Worm (Caenorhabditis elegans) whole organism, late embryonic: ENCODE measurements around the gene dim-1.

ENCODE experiments used
- ama-1 ChIP-seq: fragments of 150-350 bp; optimal IDR thresholded peaks from 2 replicates; lab custom pipeline; 2014
- eyg-1 ChIP-seq: sonication (generic microtip); optimal IDR thresholded peaks from 2 replicates; lab custom pipeline; 2016; ENCODE audit warnings: missing genotype, missing genetic modification characterization, missing compliant biosample characterization
- gmeb-2 ChIP-seq: sonication (generic microtip); optimal IDR thresholded peaks from 2 replicates; lab custom pipeline; 2016; ENCODE audit warnings: missing genetic modification characterization, inconsistent platforms, missing compliant biosample characterization
- hlh-15 ChIP-seq: sonication (generic microtip); optimal IDR thresholded peaks from 2 replicates; lab custom pipeline; 2016; ENCODE audit warnings: missing genetic modification characterization, missing compliant biosample characterization
- hlh-8 ChIP-seq: sonication (generic microtip); optimal IDR thresholded peaks from 2 replicates; lab custom pipeline; 2016; ENCODE audit warnings: missing genotype, missing genetic modification characterization, missing compliant biosample characterization
- nhr-11 ChIP-seq: fragments of 150-350 bp; optimal IDR thresholded peaks from 2 replicates; lab custom pipeline; 2014; ENCODE audit warnings: missing biosample characterization, missing genetic modification characterization
- pha-4 ChIP-seq: fragments of 150-350 bp; optimal IDR thresholded peaks from 2 replicates; lab custom pipeline; 2018; ENCODE audit warnings: missing biosample characterization, missing genetic modification reagents, missing genetic modification characterization
- ztf-16 ChIP-seq: sonication (generic microtip); optimal IDR thresholded peaks from 2 replicates; lab custom pipeline; 2017; ENCODE audit warnings: missing genetic modification characterization, missing compliant biosample characterization

DNA sequence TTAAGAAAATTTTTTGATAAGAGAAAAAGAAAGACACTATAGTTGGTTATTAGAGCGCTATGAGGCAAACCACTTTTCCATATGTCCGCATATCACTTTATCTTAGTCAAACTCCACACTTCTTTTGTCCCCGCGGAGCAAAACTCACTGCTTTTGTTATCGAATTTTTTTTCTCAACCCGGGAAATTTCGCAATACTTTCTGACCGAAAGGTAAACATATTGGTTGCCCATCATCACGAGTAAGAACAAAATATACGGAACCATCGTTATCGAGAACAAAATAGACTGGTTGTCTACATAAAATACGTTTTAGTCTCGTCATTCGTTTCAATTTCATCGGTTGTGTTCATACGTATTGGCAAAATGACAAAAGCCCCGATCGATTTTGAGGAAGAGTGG, 11.3 kb upstream of the dim-1 start, which contains the start of gene C18A11.1:
- TF ChIP-seq hlh-8 (tag; lab: Kevin White, UChicago) (no peak), hlh-15 (tag; lab: Kevin White, UChicago) (no peak), nhr-11 (no peak), pha-4 (tag; lab: Kevin White, UChicago) (no peak), eyg-1 (tag; lab: Kevin White, UChicago) (no peak), gmeb-2 (no peak), ztf-16 (no peak), ama-1 (lab: Kevin White, UChicago) (no peak)
